Worm (Caenorhabditis elegans): Measurements from ENCODE around the gene K06A9.3.
A peak's percentile ranks its signal among the peaks of the same experiment; 100 is the strongest.

ce11 chrX:1527338-1527737 lies 7.8 kb downstream of the K06A9.3 start:
- TF ChIP-seq lin-13 (GFP tag; optimal IDR thresholded peaks at IDR 0.05) (no peak), unc-39 (tag; optimal IDR thresholded peaks at IDR 0.05) (no peak), jun-1 (tag; optimal IDR thresholded peaks at IDR 0.05) (no peak), spr-3 (GFP tag; optimal IDR thresholded peaks at IDR 0.05) (no peak), lin-15B (tag; optimal IDR thresholded peaks at IDR 0.05) (no peak), zip-2 (tag; optimal IDR thresholded peaks at IDR 0.05) (no peak), ceh-82 (tag; optimal IDR thresholded peaks at IDR 0.05) (no peak), nhr-42 (GFP tag; IDR thresholded peaks at IDR 0.05) (no peak), nhr-77 (tag; optimal IDR thresholded peaks at IDR 0.05) (peak; percentile 19), madf-9 (GFP tag; conservative IDR thresholded peaks at IDR 0.05) (no peak), aha-1 (tag) (no peak), ZK546.5 (tag; optimal IDR thresholded peaks at IDR 0.05) (no peak), gei-8 (GFP tag; optimal IDR thresholded peaks at IDR 0.05) (no peak), rbr-2 (tag; optimal IDR thresholded peaks at IDR 0.05) (no peak)
